Worm (Caenorhabditis elegans) whole organism, young adult: ENCODE results near the gene C02F5.2.

Source experiments
- B0019.2 ChIP-seq: fragments of 200-800 bp; sonication (Bioruptor generic); conservative IDR thresholded peaks from 2 replicates; pipeline ENCODE4 v1.3.6; 2022; ENCODE audit warnings: missing genetic modification reagents, missing genetic modification characterization, missing compliant biosample characterization
- B0336.3 ChIP-seq: fragments of 200-800 bp; sonication (Bioruptor generic); IDR thresholded peaks from 2 replicates; pipeline ENCODE4 v1.3.6; 2022; ENCODE audit warnings: missing genetic modification characterization, missing compliant biosample characterization
- D2030.7 ChIP-seq: fragments of 200-800 bp; sonication (Bioruptor generic); IDR thresholded peaks from 2 replicates; pipeline ENCODE4 v1.3.6; 2022; ENCODE audit warnings: missing genetic modification reagents, missing genetic modification characterization, missing compliant biosample characterization
- F23B12.7 ChIP-seq: sonication (generic microtip); optimal IDR thresholded peaks from 2 replicates; lab custom pipeline; 2017; ENCODE audit warnings: missing genetic modification characterization, mild to moderate bottlenecking, missing compliant biosample characterization, antibody characterized with exemption, moderate library complexity; ENCODE audit not compliant: insufficient read depth
- F37B4.10 ChIP-seq: fragments of 200-800 bp; sonication (Bioruptor generic); IDR thresholded peaks from 2 replicates; pipeline ENCODE4 v1.3.6; 2022; ENCODE audit warnings: missing genetic modification characterization, missing compliant biosample characterization
- F57A8.1 ChIP-seq: fragments of 200-800 bp; sonication (Bioruptor generic); optimal IDR thresholded peaks from 2 replicates; lab custom pipeline; 2018; ENCODE audit warnings: mild to moderate bottlenecking, missing genetic modification characterization, moderate library complexity, missing compliant biosample characterization
- K11D2.4 ChIP-seq: fragments of 200-800 bp; sonication (Bioruptor generic); IDR thresholded peaks from 2 replicates; pipeline ENCODE4 v1.3.6; 2022; ENCODE audit warnings: missing genetic modification reagents, missing genetic modification characterization, missing compliant biosample characterization
- Y53G8AR.9 ChIP-seq: fragments of 200-800 bp; sonication (Bioruptor generic); conservative IDR thresholded peaks from 2 replicates; pipeline ENCODE4 v1.3.6; 2022; ENCODE audit warnings: missing genetic modification reagents, missing genetic modification characterization, missing compliant biosample characterization
- Y56A3A.18 ChIP-seq: fragments of 200-800 bp; sonication (Bioruptor generic); IDR thresholded peaks from 2 replicates; pipeline ENCODE4 v1.3.6; 2022; ENCODE audit warnings: missing genetic modification reagents, missing genetic modification characterization, missing compliant biosample characterization
- Y79H2A.3 ChIP-seq: fragments of 200-800 bp; sonication (Bioruptor generic); conservative IDR thresholded peaks from 2 replicates; pipeline ENCODE4 v1.3.6; 2022; ENCODE audit warnings: missing genetic modification reagents, missing genetic modification characterization, missing compliant biosample characterization
- aptf-2 ChIP-seq: fragments of 200-800 bp; sonication (Bioruptor generic); conservative IDR thresholded peaks from 2 replicates; pipeline ENCODE4 v1.3.6; 2022; ENCODE audit warnings: missing genetic modification reagents, missing genetic modification characterization, missing compliant biosample characterization
- athp-1 ChIP-seq: sonication (generic microtip); optimal IDR thresholded peaks from 2 replicates; lab custom pipeline; 2017; ENCODE audit warnings: mild to moderate bottlenecking, missing genetic modification characterization, missing compliant biosample characterization
- bed-1 ChIP-seq: fragments of 200-800 bp; sonication (Bioruptor generic); IDR thresholded peaks from 2 replicates; pipeline ENCODE4 v1.3.6; 2022; ENCODE audit warnings: missing genetic modification reagents, missing genetic modification characterization, missing compliant biosample characterization
- ceh-100 ChIP-seq: fragments of 200-800 bp; sonication (Bioruptor generic); IDR thresholded peaks from 2 replicates; pipeline ENCODE4 v1.3.6; 2022; ENCODE audit warnings: missing genetic modification reagents, missing genetic modification characterization, missing compliant biosample characterization
- ceh-27 ChIP-seq: fragments of 200-800 bp; sonication (Bioruptor generic); optimal IDR thresholded peaks from 2 replicates; lab custom pipeline; 2018; ENCODE audit warnings: mild to moderate bottlenecking, missing genetic modification characterization, moderate library complexity, missing compliant biosample characterization
- ceh-91 ChIP-seq: fragments of 200-800 bp; sonication (Bioruptor generic); IDR thresholded peaks from 2 replicates; pipeline ENCODE4 v1.3.6; 2022; ENCODE audit warnings: missing genetic modification reagents, missing genetic modification characterization, missing compliant biosample characterization
- dox-1 ChIP-seq: fragments of 200-800 bp; sonication (Bioruptor generic); IDR thresholded peaks from 2 replicates; pipeline ENCODE4 v1.3.6; 2022; ENCODE audit warnings: missing genetic modification reagents, missing genetic modification characterization, missing compliant biosample characterization
- efl-1 ChIP-seq: fragments of 150-350 bp; optimal IDR thresholded peaks from 2 replicates; lab custom pipeline; 2014; ENCODE audit warnings: missing biosample characterization, missing genetic modification reagents, missing genetic modification characterization
- egrh-3 ChIP-seq: fragments of 200-800 bp; sonication (Bioruptor generic); IDR thresholded peaks from 2 replicates; pipeline ENCODE4 v1.3.6; 2022; ENCODE audit warnings: missing genetic modification reagents, missing genetic modification characterization, missing compliant biosample characterization
- hmg-1.2 ChIP-seq: fragments of 200-800 bp; sonication (Bioruptor generic); IDR thresholded peaks from 2 replicates; pipeline ENCODE4 v1.3.6; 2022; ENCODE audit warnings: missing genetic modification reagents, missing genetic modification characterization, missing compliant biosample characterization
- let-526 ChIP-seq: fragments of 200-800 bp; sonication (Bioruptor generic); IDR thresholded peaks from 2 replicates; pipeline ENCODE4 v1.3.6; 2022; ENCODE audit warnings: missing genetic modification reagents, missing genetic modification characterization, missing compliant biosample characterization
- lin-26 ChIP-seq: fragments of 200-800 bp; sonication (Bioruptor generic); IDR thresholded peaks from 2 replicates; pipeline ENCODE4 v1.3.6; 2022; ENCODE audit warnings: missing genetic modification reagents, missing genetic modification characterization, missing compliant biosample characterization
- lin-35 ChIP-seq, 3 experiments: fragments of 150-350 bp in 2 of 3; sonication (generic microtip) in 1 of 3; optimal IDR thresholded peaks; 2 replicates each; lab custom pipeline; 2014 to 2018; ENCODE audit warnings: missing biosample characterization in 3 of 3, missing genetic modification characterization in 3 of 3, missing genetic modification reagents in 3 of 3
- lin-54 ChIP-seq: fragments of 200-800 bp; sonication (Bioruptor generic); optimal IDR thresholded peaks from 2 replicates; lab custom pipeline; 2018; ENCODE audit warnings: mild to moderate bottlenecking, missing genetic modification characterization, missing compliant biosample characterization
- lsy-27 ChIP-seq: sonication (generic microtip); optimal IDR thresholded peaks from 2 replicates; lab custom pipeline; 2017; ENCODE audit warnings: missing genetic modification characterization, mild to moderate bottlenecking, missing compliant biosample characterization, antibody characterized with exemption, missing genotype, borderline replicate concordance; ENCODE audit not compliant: insufficient read depth
- madf-10 ChIP-seq: sonication (generic microtip); optimal IDR thresholded peaks from 2 replicates; lab custom pipeline; 2016; ENCODE audit warnings: mild to moderate bottlenecking, missing genetic modification characterization, missing compliant biosample characterization
- madf-6 ChIP-seq: fragments of 200-800 bp; sonication (Bioruptor generic); IDR thresholded peaks from 2 replicates; pipeline ENCODE4 v1.3.6; 2022; ENCODE audit warnings: missing genetic modification reagents, missing genetic modification characterization, missing compliant biosample characterization
- madf-8 ChIP-seq: fragments of 200-800 bp; sonication (Bioruptor generic); conservative IDR thresholded peaks from 2 replicates; pipeline ENCODE4 v1.3.6; 2022; ENCODE audit warnings: missing genetic modification reagents, missing genetic modification characterization, missing compliant biosample characterization
- mcd-1 ChIP-seq: fragments of 200-800 bp; sonication (Bioruptor generic); IDR thresholded peaks from 2 replicates; pipeline ENCODE4 v1.3.6; 2022; ENCODE audit warnings: missing genetic modification reagents, missing genetic modification characterization, missing compliant biosample characterization
- nfya-2 ChIP-seq: fragments of 200-800 bp; sonication (Bioruptor generic); IDR thresholded peaks from 2 replicates; pipeline ENCODE4 v1.3.6; 2022; ENCODE audit warnings: missing genetic modification reagents, missing genetic modification characterization, missing compliant biosample characterization
- nhr-120 ChIP-seq: fragments of 200-800 bp; sonication (Bioruptor generic); IDR thresholded peaks from 2 replicates; pipeline ENCODE4 v1.3.6; 2022; ENCODE audit warnings: missing genetic modification characterization, missing compliant biosample characterization
- nhr-80 ChIP-seq: sonication (generic microtip); optimal IDR thresholded peaks from 2 replicates; lab custom pipeline; 2016; ENCODE audit warnings: missing genetic modification characterization, missing compliant biosample characterization
- nhr-90 ChIP-seq: sonication (generic microtip); optimal IDR thresholded peaks from 2 replicates; lab custom pipeline; 2016; ENCODE audit warnings: missing genotype, mild to moderate bottlenecking, missing genetic modification characterization, missing compliant biosample characterization
- pbrm-1 ChIP-seq: fragments of 200-800 bp; sonication (Bioruptor generic); IDR thresholded peaks from 2 replicates; pipeline ENCODE4 v1.3.6; 2022; ENCODE audit warnings: missing genetic modification reagents, missing genetic modification characterization, missing compliant biosample characterization
- rcor-1 ChIP-seq: fragments of 200-800 bp; sonication (Bioruptor generic); IDR thresholded peaks from 2 replicates; pipeline ENCODE4 v1.3.6; 2022; ENCODE audit warnings: missing genetic modification reagents, missing genetic modification characterization, missing compliant biosample characterization
- repo-1 ChIP-seq: sonication (generic microtip); optimal IDR thresholded peaks from 2 replicates; lab custom pipeline; 2017; ENCODE audit warnings: mild to moderate bottlenecking, missing genetic modification characterization, missing compliant biosample characterization
- snpc-3.4 ChIP-seq: sonication (generic microtip); optimal IDR thresholded peaks from 2 replicates; lab custom pipeline; 2017; ENCODE audit warnings: missing genetic modification characterization, mild to moderate bottlenecking, missing compliant biosample characterization, antibody characterized with exemption, moderate library complexity, missing genotype, missing genetic modification reagents
- snpc-4 ChIP-seq, 5 experiments: fragments of 150-350 bp in 1 of 5; sonication (generic microtip) in 4 of 5; optimal IDR thresholded peaks; 2 replicates each; lab custom pipeline; 2014 to 2018; ENCODE audit warnings: missing genetic modification characterization in 5 of 5, missing biosample characterization in 3 of 5, antibody characterized with exemption in 2 of 5, mild to moderate bottlenecking in 2 of 5, missing compliant biosample characterization in 2 of 5, missing genotype in 2 of 5, moderate library complexity in 2 of 5, missing genetic modification reagents in 1 of 5
- tbp1 ChIP-seq: fragments of 200-800 bp; sonication (Bioruptor generic); optimal IDR thresholded peaks from 2 replicates; lab custom pipeline; 2018; ENCODE audit warnings: mild to moderate bottlenecking, missing genetic modification characterization, missing compliant biosample characterization
- unc-130 ChIP-seq: sonication (generic microtip); optimal IDR thresholded peaks from 2 replicates; lab custom pipeline; 2016; ENCODE audit warnings: missing genetic modification reagents, missing genetic modification characterization, missing compliant biosample characterization
- ztf-25 ChIP-seq: fragments of 200-800 bp; sonication (Bioruptor generic); IDR thresholded peaks from 2 replicates; pipeline ENCODE4 v1.3.6; 2022; ENCODE audit warnings: missing genetic modification reagents, missing genetic modification characterization, missing compliant biosample characterization
- ztf-28 ChIP-seq: fragments of 200-800 bp; sonication (Bioruptor generic); IDR thresholded peaks from 2 replicates; pipeline ENCODE4 v1.3.6; 2022; ENCODE audit warnings: missing genetic modification reagents, missing genetic modification characterization, missing compliant biosample characterization

Gene C02F5.2

ce11 chrIII:8245591-8245990 lies 3.8 kb upstream of the C02F5.2 start, which contains the start of gene C02F5.3:
C02F5.3 (plus strand) TSS chrIII:8245891.
- TF ChIP-seq Y56A3A.18 (no peak), snpc-4 (GFP tag; optimal IDR thresholded peaks at IDR 0.05; lab: Kevin White, UChicago) (no peak), snpc-4 (tag; optimal IDR thresholded peaks at IDR 0.05; lab: Kevin White, UChicago) (no peak), pbrm-1 (GFP tag; lab: Robert Waterston, UW) (no peak), hmg-1.2 (GFP tag; lab: Robert Waterston, UW) (no peak), athp-1 (tag; lab: Kevin White, UChicago) (no peak), madf-8 (no peak), nfya-2 (no peak)

- no peak for TF ChIP-seq B0019.2 (GFP tag; lab: Robert Waterston, UW)
These were observed 2.4 kb upstream of the C02F5.2 start, which contains the start of gene C02F5.13 for ce11 chrIII:8247051-8247450. C02F5.13 (plus strand) TSS chrIII:8247351.

DNA sequence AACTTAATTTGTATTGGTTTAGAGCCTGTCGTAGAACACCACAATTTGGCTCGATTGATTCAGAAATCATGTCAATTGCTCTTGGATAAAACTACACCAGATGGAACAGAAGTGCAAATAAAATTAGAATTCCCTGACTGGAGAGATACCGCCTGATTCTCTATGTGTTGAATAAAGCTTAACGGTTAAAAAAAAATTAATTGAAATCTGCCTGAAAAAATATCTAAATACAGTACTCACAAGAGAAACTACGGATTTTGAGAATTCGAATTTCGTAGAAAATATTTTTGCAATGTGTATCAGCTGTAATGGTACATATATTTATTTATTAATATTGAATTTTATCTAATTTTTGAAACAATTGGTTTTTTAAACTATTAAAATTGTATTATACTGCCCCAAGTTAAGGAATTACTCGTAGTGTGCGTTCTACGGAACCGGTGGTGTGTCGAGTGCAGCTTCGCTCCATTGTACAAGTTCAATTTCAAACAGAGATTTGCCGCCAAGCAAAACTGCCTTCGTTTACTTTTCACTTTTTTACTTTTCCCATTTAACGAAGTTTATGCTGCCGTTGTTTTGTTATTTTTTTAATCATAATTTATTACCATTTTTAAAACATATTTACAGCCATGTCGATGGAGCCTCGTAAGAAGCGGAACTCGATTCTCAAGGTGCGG lies 726 bp downstream of the C02F5.2 start, which contains the start of gene knl-1:
TSS of gene knl-1 (plus strand) at position 626 of the 677 bp plus-strand sequence.
- TF ChIP-seq lin-26 (no peak), F23B12.7 (tag; lab: Kevin White, UChicago) (peak; percentile 80), snpc-4 (GFP tag; optimal IDR thresholded peaks at IDR 0.05; lab: Kevin White, UChicago) (no peak), snpc-4 (tag; optimal IDR thresholded peaks at IDR 0.05; lab: Kevin White, UChicago) (peak in 1 of 4 experiments; percentile 59), Y53G8AR.9 (GFP tag; lab: Robert Waterston, UW) (no peak), F57A8.1 (GFP tag; lab: Kevin White, UChicago) (no peak), madf-6 (GFP tag; lab: Robert Waterston, UW) (peak; percentile 69), ceh-100 (GFP tag; lab: Robert Waterston, UW) (peak; percentile 95), let-526 (0 out of 2 replicates have a peak, but pooled peaks have one; percentile 35), bed-1 (GFP tag; lab: Robert Waterston, UW) (no peak), madf-8 (peak; percentile 51; the same call in 1 of the 2 replicates), lin-35 (GFP tag; optimal IDR thresholded peaks at IDR 0.05; lab: Kevin White, UChicago) (peak in 1 of 3 experiments; percentile 21), aptf-2 (GFP tag; lab: Robert Waterston, UW) (0 out of 2 replicates have a peak, but pooled peaks have one; percentile 51), unc-130 (GFP tag; lab: Kevin White, UChicago) (peak; percentile 68), K11D2.4 (GFP tag; lab: Robert Waterston, UW) (no peak), repo-1 (tag; lab: Kevin White, UChicago) (no peak), ceh-27 (peak; percentile 30), mcd-1 (GFP tag; lab: Robert Waterston, UW) (peak; percentile 80), lin-54 (GFP tag; lab: Kevin White, UChicago) (peak; percentile 68), ztf-25 (GFP tag; lab: Robert Waterston, UW) (0 out of 2 replicates have a peak, but pooled peaks have one; percentile 59), B0336.3 (no peak), hmg-1.2 (GFP tag; lab: Robert Waterston, UW) (peak; percentile 46; the same call in 1 of the 2 replicates), efl-1 (GFP tag; lab: Kevin White, UChicago) (peak; percentile 90), nhr-80 (tag; lab: Kevin White, UChicago) (peak; percentile 39), D2030.7 (GFP tag; lab: Robert Waterston, UW) (peak; percentile 74), egrh-3 (0 out of 2 replicates have a peak, but pooled peaks have one; percentile 49), F37B4.10 (no peak), lsy-27 (tag; lab: Kevin White, UChicago) (no peak), ceh-91 (GFP tag; lab: Robert Waterston, UW) (peak; percentile 75), nhr-120 (GFP tag; lab: Robert Waterston, UW) (no peak), dox-1 (GFP tag; lab: Robert Waterston, UW) (peak; percentile 74), nhr-90 (tag; lab: Kevin White, UChicago) (no peak), Y79H2A.3 (GFP tag; lab: Robert Waterston, UW) (peak; percentile 31; the same call in 1 of the 2 replicates), snpc-3.4 (peak; percentile 28), rcor-1 (GFP tag; lab: Robert Waterston, UW) (peak; percentile 45; the same call in 1 of the 2 replicates), ztf-28 (GFP tag; lab: Robert Waterston, UW) (0 out of 2 replicates have a peak, but pooled peaks have one; percentile 63), madf-10 (peak; percentile 4), tbp1 (GFP tag; lab: Kevin White, UChicago) (peak; percentile 25)
